Worm (Caenorhabditis elegans): ENCODE data around the gene ZC373.3.

DNA sequence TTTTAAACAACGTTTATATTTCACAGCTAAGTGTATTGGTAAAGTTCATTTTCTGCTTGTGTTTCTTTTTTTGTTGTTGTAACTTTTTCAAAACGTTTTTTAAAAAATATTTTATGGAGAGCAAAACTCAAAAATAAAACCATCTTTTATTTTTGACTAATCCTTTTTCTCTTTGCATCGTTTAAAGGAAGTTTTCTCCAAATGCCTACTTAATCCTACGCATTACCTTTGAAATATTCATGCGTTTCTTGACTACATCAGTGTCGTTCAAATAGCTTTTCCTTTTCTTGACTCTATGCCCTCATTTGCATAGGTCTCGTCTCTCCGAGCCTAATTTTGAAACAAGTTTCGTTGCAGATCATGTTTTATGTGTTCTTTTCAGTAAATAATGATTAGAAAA, 20.8 kb downstream of the ZC373.3 start:
- TF ChIP-seq unc-62 (GFP tag; optimal IDR thresholded peaks at IDR 0.05) (no peak), gmeb-1 (tag; optimal IDR thresholded peaks at IDR 0.05) (no peak), aly-2 (tag; optimal IDR thresholded peaks at IDR 0.05) (no peak), nhr-25 (tag; optimal IDR thresholded peaks at IDR 0.05) (no peak), unc-39 (tag; optimal IDR thresholded peaks at IDR 0.05) (no peak), lsy-2 (tag; optimal IDR thresholded peaks at IDR 0.05) (no peak), nhr-237 (tag; optimal IDR thresholded peaks at IDR 0.05) (no peak), snpc-4 (tag; optimal IDR thresholded peaks at IDR 0.05) (no peak), nhr-129 (tag; optimal IDR thresholded peaks at IDR 0.05) (no peak), blmp-1 (tag; optimal IDR thresholded peaks at IDR 0.05; ENCODE audit: insufficient read depth) (no peak), fos-1 (tag; optimal IDR thresholded peaks at IDR 0.05) (no peak), alr-1 (tag; optimal IDR thresholded peaks at IDR 0.05) (no peak), ztf-11 (tag; optimal IDR thresholded peaks at IDR 0.05) (no peak)

All from whole organism, L2 larva.